Fruit fly (Drosophila melanogaster) ovary, adult (tissue): Measurements from ENCODE around the gene CG14742.

Experiments
- CG17801 ChIP-seq: fragments of 200-800 bp; optimal IDR thresholded peaks from 2 replicates; lab custom pipeline; 2019; ENCODE audit warnings: missing biosample characterization, mild to moderate bottlenecking, missing genetic modification characterization, moderate library complexity; ENCODE audit not compliant: partially characterized antibody

Gene CG14742

DNA sequence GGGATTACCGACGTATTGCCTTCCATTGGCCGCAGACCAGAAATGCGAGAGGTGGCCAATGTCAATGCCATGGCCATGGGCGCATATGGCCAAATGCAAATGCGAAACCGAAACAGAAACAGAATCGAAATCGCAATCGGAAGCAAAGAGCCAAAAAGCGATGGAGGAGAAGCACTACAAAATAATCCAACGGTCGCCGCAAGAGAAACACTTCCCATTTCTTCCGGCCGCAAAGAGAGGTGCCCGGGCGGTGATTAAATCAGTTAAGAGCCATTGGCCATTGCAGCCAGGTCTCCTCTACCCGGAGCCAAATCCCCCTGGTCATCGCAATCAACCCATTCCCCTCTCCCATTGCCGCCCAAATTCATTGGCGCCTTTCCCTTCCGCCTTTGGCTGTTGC, at the start of gene CG14742:
Gene CG14742 (plus strand): TSS at position 301 of the 400 bp plus-strand sequence.
- no peak for TF ChIP-seq CG17801 (GFP tag; lab: Kevin White, UChicago)

dm6 chr3R:12166086-12166485, 48.2 kb upstream of the CG14742 start, which contains the start of gene Cpn:
Cpn (minus strand) TSS chr3R:12166186.
- no peak for TF ChIP-seq CG17801 (GFP tag; lab: Kevin White, UChicago)

DNA sequence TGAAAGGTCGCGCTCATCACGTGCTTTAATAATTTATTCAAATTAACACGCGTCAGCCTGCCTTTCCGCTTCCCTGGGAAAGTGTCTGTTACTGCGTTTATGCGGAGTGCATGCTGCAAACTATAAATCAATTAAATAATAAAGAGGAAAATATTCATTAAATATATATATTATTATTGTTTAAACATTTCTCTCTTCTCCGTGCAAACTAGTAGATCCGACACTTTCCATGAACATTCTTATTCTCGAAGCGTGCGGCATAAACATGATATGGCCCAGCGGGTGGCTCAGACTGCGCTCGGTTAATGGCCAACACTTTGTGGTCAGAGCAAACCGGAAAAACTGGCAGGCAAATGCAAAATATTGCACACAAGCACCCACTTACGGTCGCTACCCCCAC, 46.0 kb upstream of the CG14742 start:
- no peak for TF ChIP-seq CG17801 (GFP tag; lab: Kevin White, UChicago)

dm6 chr3R:12185615-12186014, 28.7 kb upstream of the CG14742 start:
- no peak for TF ChIP-seq CG17801 (GFP tag; lab: Kevin White, UChicago)

dm6 chr3R:12194911-12195310, 19.4 kb upstream of the CG14742 start, which contains the start of the genes eIF3d2 and CG43450:
eIF3d2 (minus strand) TSS chr3R:12195011.
CG43450 (plus strand) TSS chr3R:12195294.
- no peak for TF ChIP-seq CG17801 (GFP tag; lab: Kevin White, UChicago)

DNA sequence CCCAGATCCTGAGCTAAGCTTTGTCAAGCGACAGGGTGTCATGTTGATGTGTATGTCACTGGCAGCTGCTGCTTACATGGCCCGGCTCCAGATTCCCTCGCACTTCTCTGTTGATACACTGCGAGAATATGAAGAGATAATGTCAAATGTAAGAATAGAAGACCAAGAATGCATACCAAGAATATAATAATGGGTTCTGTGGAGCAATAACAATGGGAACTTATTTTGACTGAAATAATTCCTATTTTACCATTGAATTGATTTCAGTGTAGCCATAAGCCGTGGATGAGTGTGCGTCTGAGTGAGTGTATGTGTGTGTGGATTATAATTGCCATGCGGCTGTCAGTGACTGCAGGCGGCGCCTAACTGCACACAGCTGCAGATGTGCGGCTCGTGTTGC, 18.2 kb upstream of the CG14742 start:
- no peak for TF ChIP-seq CG17801 (GFP tag; lab: Kevin White, UChicago)

DNA sequence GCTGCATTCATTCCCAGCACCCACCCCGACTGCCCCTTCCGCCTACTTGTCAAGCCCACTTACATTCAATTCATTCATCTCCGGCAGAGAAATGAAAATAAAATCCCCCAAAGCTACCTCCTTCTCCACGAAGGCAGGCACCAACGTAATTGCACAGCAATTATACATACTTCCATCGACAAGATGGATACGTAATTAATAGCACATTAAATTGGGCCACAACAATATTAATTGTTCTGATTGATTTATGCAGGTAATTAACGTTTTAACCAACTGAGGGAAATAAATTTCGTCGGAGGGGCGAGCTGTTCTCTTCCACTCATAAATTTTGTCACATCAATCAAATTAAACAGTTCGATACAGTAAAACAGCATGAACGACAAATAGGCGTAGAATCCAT, 16.7 kb upstream of the CG14742 start, which contains the start of gene Adk1:
Gene Adk1 (plus strand): TSS at position 301 of the 400 bp plus-strand sequence.
- no peak for TF ChIP-seq CG17801 (GFP tag; lab: Kevin White, UChicago)

- no peak for TF ChIP-seq CG17801 (GFP tag; lab: Kevin White, UChicago)
Observed at dm6 chr3R:12210260-12210659, 4.0 kb upstream of the CG14742 start, which contains the start of gene CG4830. CG4830 (minus strand) TSS chr3R:12210360.

- no peak for TF ChIP-seq CG17801 (GFP tag; lab: Kevin White, UChicago)
Observed at dm6 chr3R:12211552-12211951, 2.7 kb upstream of the CG14742 start.

DNA sequence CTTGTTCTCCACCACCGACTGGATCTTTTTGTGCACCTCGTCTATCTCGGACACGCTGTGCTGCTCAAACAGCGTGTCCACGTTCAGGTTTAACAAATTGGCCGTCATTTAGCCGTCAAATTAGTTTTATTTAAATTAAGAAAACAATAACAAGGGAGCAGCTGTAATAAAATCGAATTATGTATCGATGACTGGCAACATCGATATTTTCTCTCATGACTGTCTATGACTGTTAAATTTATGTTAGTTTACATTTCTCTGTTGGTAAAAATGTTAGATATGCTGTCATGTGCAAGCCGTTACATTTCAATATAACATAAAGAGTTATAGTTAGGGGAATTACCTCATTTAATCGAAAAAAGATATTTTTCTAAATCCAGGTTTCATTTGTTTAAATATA, 5.2 kb downstream of the CG14742 start, which contains the start of gene Cog1:
Gene Cog1 (minus strand): TSS at position 190 of the 400 bp plus-strand sequence.
- no peak for TF ChIP-seq CG17801 (GFP tag; lab: Kevin White, UChicago)

DNA sequence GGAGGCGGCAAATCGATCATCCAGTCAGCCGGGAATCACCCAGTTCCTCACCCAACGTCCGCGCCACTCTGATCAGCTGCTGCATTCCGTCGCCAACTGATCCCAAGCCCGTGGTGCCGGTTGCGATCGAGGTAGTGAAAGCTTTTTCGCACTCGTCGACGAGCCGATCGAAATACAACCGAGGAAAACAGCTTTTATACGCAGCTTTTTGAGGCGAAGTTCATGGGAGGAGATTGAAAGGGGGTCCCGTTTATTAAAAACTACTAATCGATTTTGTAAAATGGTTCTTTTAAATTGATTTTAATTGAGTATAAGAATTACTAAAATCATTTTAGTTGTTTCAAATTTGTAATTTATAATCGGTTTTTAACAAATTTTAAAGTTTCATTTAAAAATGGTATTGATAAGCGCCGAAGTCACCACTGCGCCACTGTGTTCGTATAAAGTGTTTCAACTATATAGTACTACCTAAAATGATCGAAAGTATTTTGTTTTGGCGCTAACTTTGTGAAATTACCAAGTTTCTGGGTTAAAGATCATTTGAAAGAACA, 7.1 kb downstream of the CG14742 start, which contains the start of gene CG4860:
Gene CG4860 (minus strand): TSS at position 99 of the 551 bp plus-strand sequence.
- TF ChIP-seq CG17801 (GFP tag; lab: Kevin White, UChicago) = peak; percentile 80

dm6 chr3R:12222093-12222492, 7.8 kb downstream of the CG14742 start, which contains the start of gene Rsbp15:
Rsbp15 (plus strand) TSS chr3R:12222387.
- TF ChIP-seq CG17801 (GFP tag; lab: Kevin White, UChicago) = no peak

DNA sequence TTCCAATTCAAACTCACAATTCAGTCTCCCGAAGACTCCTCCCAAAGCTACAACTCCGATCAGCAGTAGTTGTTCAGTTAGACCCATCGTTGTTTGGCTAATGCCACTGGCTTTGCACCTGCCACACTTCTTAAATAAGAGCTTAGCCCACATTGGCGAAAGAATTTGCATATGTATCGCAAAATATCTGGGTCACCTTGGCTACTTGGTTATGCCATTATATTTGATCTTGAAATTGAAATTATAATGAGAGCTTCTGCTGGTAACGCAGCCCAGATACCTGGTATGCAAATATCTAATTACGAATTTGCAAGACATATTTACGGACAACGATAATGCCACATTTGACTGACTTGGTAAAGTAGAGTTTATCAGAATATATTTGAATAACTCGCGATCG, 10.6 kb downstream of the CG14742 start, which contains the start of gene CG17404:
Gene CG17404 (minus strand): TSS at position 101 of the 400 bp plus-strand sequence.
- TF ChIP-seq CG17801 (GFP tag; lab: Kevin White, UChicago) = no peak

- no peak for TF ChIP-seq CG17801 (GFP tag; lab: Kevin White, UChicago)
Observed at dm6 chr3R:12226239-12226638, 11.9 kb downstream of the CG14742 start, which contains the start of gene CG12256. CG12256 (minus strand) TSS chr3R:12226339.

DNA sequence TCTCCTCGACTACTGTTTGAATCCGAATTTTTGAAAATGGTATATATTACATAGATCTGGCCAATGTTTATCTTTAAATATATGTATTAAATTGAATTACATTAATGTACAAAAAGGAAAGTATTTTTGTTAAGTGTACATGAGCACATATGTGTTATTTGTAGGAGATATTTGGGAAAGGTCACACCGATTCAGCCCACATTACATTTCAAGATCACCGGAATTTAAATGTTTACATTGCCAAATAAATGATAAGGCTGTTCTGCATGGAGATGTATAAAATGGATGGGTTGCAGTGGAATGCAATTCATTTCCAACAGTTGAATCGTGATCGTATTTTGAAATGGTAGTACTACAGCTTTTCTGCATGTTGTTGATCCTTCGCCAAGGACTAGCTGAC, 14.8 kb downstream of the CG14742 start, which contains the start of gene CG3916:
Gene CG3916 (plus strand): TSS at position 301 of the 400 bp plus-strand sequence.
- TF ChIP-seq CG17801 (GFP tag; lab: Kevin White, UChicago) = no peak

- no peak for TF ChIP-seq CG17801 (GFP tag; lab: Kevin White, UChicago)
Observed at dm6 chr3R:12232629-12233028, 18.3 kb downstream of the CG14742 start, which contains the start of gene Pglym87. Pglym87 (minus strand) TSS chr3R:12232729.
